Worm (Caenorhabditis elegans) whole organism, L1 larva: ENCODE results near the gene sym-3.

Experiments used
- C04F5.9 ChIP-seq: sonication (generic microtip); optimal IDR thresholded peaks from 2 replicates; lab custom pipeline; 2016; ENCODE audit warnings: missing genetic modification characterization, missing compliant biosample characterization
- elt-3 ChIP-seq, 6 experiments: fragments of 150-350 bp in 1 of 6; sonication (generic microtip); optimal IDR thresholded peaks; 2 replicates each; lab custom pipeline; 2017 to 2018; ENCODE audit warnings: missing biosample characterization in 6 of 6, missing genetic modification characterization in 6 of 6, inconsistent platforms in 1 of 6
- jun-1 ChIP-seq: fragments of 150-350 bp; optimal IDR thresholded peaks from 2 replicates; lab custom pipeline; 2014; ENCODE audit warnings: missing biosample characterization, missing genetic modification reagents, missing genetic modification characterization
- nhr-76 ChIP-seq: sonication (generic microtip); optimal IDR thresholded peaks from 2 replicates; lab custom pipeline; 2017; ENCODE audit warnings: missing biosample characterization, missing genetic modification characterization
- nhr-90 ChIP-seq: sonication (generic microtip); optimal IDR thresholded peaks from 2 replicates; lab custom pipeline; 2016; ENCODE audit warnings: mild to moderate bottlenecking, missing genetic modification characterization, missing compliant biosample characterization; ENCODE audit not compliant: poor library complexity
- sox-4 ChIP-seq: sonication (generic microtip); optimal IDR thresholded peaks from 2 replicates; lab custom pipeline; 2016; ENCODE audit warnings: missing genetic modification characterization, missing compliant biosample characterization
- sptf-1 ChIP-seq: fragments of 150-350 bp; optimal IDR thresholded peaks from 2 replicates; lab custom pipeline; 2014; ENCODE audit warnings: missing biosample characterization, missing genetic modification characterization
- ztf-11 ChIP-seq, 2 experiments: sonication (generic microtip); optimal IDR thresholded peaks; 2 replicates each; lab custom pipeline; 2016 to 2017; ENCODE audit warnings: missing genetic modification characterization in 2 of 2, missing biosample characterization in 1 of 2, missing compliant biosample characterization in 1 of 2

- TF ChIP-seq elt-3 (tag; optimal IDR thresholded peaks at IDR 0.05; lab: Kevin White, UChicago) = peak in 2 of 6 experiments; percentile 2 to 18
- no peak for TF ChIP-seq sptf-1 (tag; lab: Kevin White, UChicago)
- TF ChIP-seq C04F5.9 (tag; lab: Kevin White, UChicago) = no peak
- TF ChIP-seq nhr-76 = no peak
- TF ChIP-seq nhr-90 = peak; percentile 62
- TF ChIP-seq ztf-11 (tag; optimal IDR thresholded peaks at IDR 0.05; lab: Kevin White, UChicago) = no peak
- peak; percentile 20 for TF ChIP-seq sox-4 (tag; lab: Kevin White, UChicago)
- peak; percentile 63 for TF ChIP-seq jun-1 (tag; lab: Kevin White, UChicago)
Observed at ce11 chrX:5782153-5782552, 8.6 kb downstream of the sym-3 start, which contains the start of gene gakh-1.
